Worm (Caenorhabditis elegans) whole organism, midembryonic: ENCODE data around the gene srz-37.

ENCODE experiments used
- T22C8.4 ChIP-seq: fragments of 200-800 bp; sonication (Bioruptor generic); IDR thresholded peaks from 2 replicates; pipeline ENCODE4 v1.3.6; 2022; ENCODE audit warnings: missing genetic modification characterization, missing compliant biosample characterization
- cog-1 ChIP-seq: sonication (generic microtip); optimal IDR thresholded peaks from 2 replicates; lab custom pipeline; 2016; ENCODE audit warnings: missing genetic modification characterization, missing compliant biosample characterization
- flt-1 ChIP-seq: fragments of 200-800 bp; sonication (Bioruptor generic); IDR thresholded peaks from 2 replicates; pipeline ENCODE4 v1.3.6; 2022; ENCODE audit warnings: missing genetic modification characterization, missing compliant biosample characterization
- klf-2 ChIP-seq: fragments of 200-800 bp; sonication (Bioruptor generic); conservative IDR thresholded peaks from 2 replicates; pipeline ENCODE4 v1.3.6; 2022; ENCODE audit warnings: missing genetic modification reagents, missing genetic modification characterization, missing compliant biosample characterization
- med-1 ChIP-seq: sonication (generic microtip); optimal IDR thresholded peaks from 2 replicates; lab custom pipeline; 2017; ENCODE audit warnings: missing genetic modification characterization, mild to moderate bottlenecking, missing compliant biosample characterization, antibody characterized with exemption, missing genetic modification reagents; ENCODE audit not compliant: insufficient read depth
- ref-1 ChIP-seq: fragments of 200-800 bp; sonication (Bioruptor generic); conservative IDR thresholded peaks from 2 replicates; pipeline ENCODE4 v1.3.6; 2022; ENCODE audit warnings: missing genetic modification reagents, missing genetic modification characterization, missing compliant biosample characterization
- tab-1 ChIP-seq: fragments of 200-800 bp; sonication (Bioruptor generic); IDR thresholded peaks from 2 replicates; pipeline ENCODE4 v1.3.6; 2022; ENCODE audit warnings: missing genetic modification characterization, missing compliant biosample characterization
- ztf-23 ChIP-seq: fragments of 200-800 bp; sonication (Bioruptor generic); IDR thresholded peaks from 2 replicates; pipeline ENCODE4 v1.3.6; 2022; ENCODE audit warnings: missing genetic modification reagents, missing genetic modification characterization, missing compliant biosample characterization
- ztf-29 ChIP-seq: fragments of 200-800 bp; sonication (Bioruptor generic); IDR thresholded peaks from 2 replicates; pipeline ENCODE4 v1.3.6; 2022; ENCODE audit warnings: missing genetic modification reagents, missing genetic modification characterization, missing compliant biosample characterization

The srz-37 gene

ce11 chrIV:3496358-3496757 is 14.7 kb upstream of the srz-37 start, which contains the start of gene C09G12.17:
TSS of gene C09G12.17 (minus strand) at chrIV:3496458.
- TF ChIP-seq ref-1 (GFP tag; lab: Robert Waterston, UW), result no peak
- TF ChIP-seq med-1 (GFP tag; lab: Kevin White, UChicago), result no peak
- TF ChIP-seq ztf-29 (GFP tag; lab: Robert Waterston, UW), result no peak
- TF ChIP-seq klf-2, result no peak
- TF ChIP-seq tab-1 (GFP tag; lab: Robert Waterston, UW), result no peak
- TF ChIP-seq ztf-23 (GFP tag; lab: Robert Waterston, UW), result no peak
- no peak for TF ChIP-seq cog-1 (tag; lab: Kevin White, UChicago)
- no peak for TF ChIP-seq flt-1 (GFP tag; lab: Robert Waterston, UW)
- TF ChIP-seq T22C8.4 (GFP tag; lab: Robert Waterston, UW), result no peak

ce11 chrIV:3493310-3493709 is 11.7 kb upstream of the srz-37 start, which contains the start of gene srz-79:
TSS of gene srz-79 (plus strand) at chrIV:3493610.
- TF ChIP-seq ztf-29 (GFP tag; lab: Robert Waterston, UW) (no peak), tab-1 (GFP tag; lab: Robert Waterston, UW) (no peak), ref-1 (GFP tag; lab: Robert Waterston, UW) (no peak), ztf-23 (GFP tag; lab: Robert Waterston, UW) (no peak), klf-2 (no peak)

- TF ChIP-seq klf-2 (no peak), cog-1 (tag; lab: Kevin White, UChicago) (no peak), flt-1 (GFP tag; lab: Robert Waterston, UW) (no peak), med-1 (GFP tag; lab: Kevin White, UChicago) (no peak), ztf-23 (GFP tag; lab: Robert Waterston, UW) (no peak), ztf-29 (GFP tag; lab: Robert Waterston, UW) (no peak), ref-1 (GFP tag; lab: Robert Waterston, UW) (no peak), tab-1 (GFP tag; lab: Robert Waterston, UW) (no peak), T22C8.4 (GFP tag; lab: Robert Waterston, UW) (no peak)
Observed at ce11 chrIV:3491477-3491876, 9.8 kb upstream of the srz-37 start, which contains the start of gene srz-78. TSS of gene srz-78 (plus strand) at chrIV:3491777.

DNA sequence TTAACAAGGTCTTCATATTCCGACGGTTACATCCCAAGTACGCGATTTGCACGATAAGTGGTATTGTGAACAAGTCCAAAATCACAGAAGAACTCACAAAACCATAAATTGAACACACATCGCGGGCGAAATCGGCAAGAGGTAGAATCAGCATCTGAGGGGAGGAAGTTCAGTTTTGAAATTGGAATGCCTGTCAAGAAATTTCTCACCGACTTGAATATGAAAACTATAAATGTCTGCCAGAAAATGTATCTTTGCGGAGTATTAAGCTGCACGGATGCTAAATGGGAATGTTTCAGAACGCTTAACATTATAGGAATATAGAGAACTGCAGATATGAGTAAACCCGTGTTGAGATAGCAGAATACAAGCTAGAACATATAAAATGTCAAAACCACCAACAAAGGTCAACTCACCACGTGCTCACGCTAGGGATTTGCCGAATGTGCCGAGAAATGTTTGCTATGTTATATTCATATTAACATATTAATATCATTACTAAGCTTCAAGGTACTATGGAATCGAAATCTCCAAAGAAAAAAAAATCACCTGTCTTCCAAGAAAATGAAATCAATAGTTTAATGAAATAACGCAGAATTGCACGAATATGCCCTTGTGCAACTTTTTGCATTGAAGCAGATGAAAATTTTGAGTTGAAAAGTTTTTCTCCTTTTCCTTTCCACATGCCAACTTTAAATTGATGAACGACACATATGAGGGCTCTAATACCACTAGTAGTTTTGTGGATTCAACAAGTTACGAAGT is 717 bp upstream of the srz-37 start, which contains the start of gene srz-82:
srz-82 (plus strand) TSS at position 701 of the 765 bp plus-strand sequence.
- TF ChIP-seq ztf-23 (GFP tag; lab: Robert Waterston, UW), result 0 out of 2 replicates have a peak, but pooled peaks have one; percentile 24
- no peak for TF ChIP-seq ref-1 (GFP tag; lab: Robert Waterston, UW)

- TF ChIP-seq ztf-29 (GFP tag; lab: Robert Waterston, UW) (no peak), ztf-23 (GFP tag; lab: Robert Waterston, UW) (no peak), T22C8.4 (GFP tag; lab: Robert Waterston, UW) (no peak), ref-1 (GFP tag; lab: Robert Waterston, UW) (no peak), flt-1 (GFP tag; lab: Robert Waterston, UW) (no peak), cog-1 (tag; lab: Kevin White, UChicago) (no peak), tab-1 (GFP tag; lab: Robert Waterston, UW) (no peak), med-1 (GFP tag; lab: Kevin White, UChicago) (no peak), klf-2 (no peak)
Observed at ce11 chrIV:3478911-3479385, 2.7 kb downstream of the srz-37 start, which contains the start of the genes srz-70 and C09G12.5. TSS of gene srz-70 (minus strand) at chrIV:3479011. TSS of gene C09G12.5 (plus strand) at chrIV:3479335.

DNA sequence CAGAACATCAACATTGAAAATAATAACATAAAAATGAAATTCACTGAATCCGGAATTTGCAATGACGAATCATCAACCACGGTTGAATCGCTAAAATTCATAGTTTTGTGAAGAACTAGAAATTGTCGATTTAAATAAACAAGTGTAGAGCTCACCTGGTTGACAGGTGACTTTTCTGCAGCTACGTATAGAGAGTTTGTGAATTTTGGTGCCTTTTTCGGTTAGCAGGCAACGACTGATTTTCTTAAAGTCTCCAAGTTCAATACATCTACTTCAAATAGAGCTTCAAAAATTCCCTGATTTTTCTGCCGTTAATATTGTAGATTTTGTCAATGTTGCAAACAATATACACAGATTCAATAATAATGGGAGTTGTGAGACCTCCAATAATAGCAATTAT is 4.5 kb downstream of the srz-37 start, which contains the start of gene srz-69:
srz-69 (minus strand) TSS at position 101 of the 400 bp plus-strand sequence.
- no peak for TF ChIP-seq ztf-29 (GFP tag; lab: Robert Waterston, UW)
- TF ChIP-seq T22C8.4 (GFP tag; lab: Robert Waterston, UW), result no peak
- no peak for TF ChIP-seq klf-2
- TF ChIP-seq tab-1 (GFP tag; lab: Robert Waterston, UW), result no peak
- TF ChIP-seq flt-1 (GFP tag; lab: Robert Waterston, UW), result no peak
- no peak for TF ChIP-seq med-1 (GFP tag; lab: Kevin White, UChicago)
- TF ChIP-seq ztf-23 (GFP tag; lab: Robert Waterston, UW), result no peak
- no peak for TF ChIP-seq cog-1 (tag; lab: Kevin White, UChicago)
- TF ChIP-seq ref-1 (GFP tag; lab: Robert Waterston, UW), result no peak

DNA sequence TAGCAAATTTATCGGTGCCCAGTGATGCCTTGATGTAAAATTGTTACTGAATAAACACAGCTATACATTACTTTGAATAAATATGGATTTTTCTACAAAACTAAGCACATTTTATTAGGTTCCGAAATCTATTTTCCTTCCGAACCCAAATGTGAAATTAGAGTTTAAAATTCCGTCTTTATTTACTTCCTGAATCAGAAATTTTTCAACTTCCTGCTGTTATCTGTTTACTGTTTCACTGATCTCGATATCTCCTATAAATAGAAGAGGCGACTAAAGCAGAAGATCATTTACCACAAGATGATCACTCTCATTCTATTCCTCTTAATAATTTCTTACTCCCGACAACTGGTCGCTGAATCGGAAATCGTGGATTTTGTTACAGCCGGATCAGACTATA is 11.9 kb downstream of the srz-37 start, which contains the start of gene F58E2.2:
F58E2.2 (plus strand) TSS at position 301 of the 400 bp plus-strand sequence.
- TF ChIP-seq klf-2, result no peak
- no peak for TF ChIP-seq cog-1 (tag; lab: Kevin White, UChicago)
- no peak for TF ChIP-seq ref-1 (GFP tag; lab: Robert Waterston, UW)
- TF ChIP-seq tab-1 (GFP tag; lab: Robert Waterston, UW), result no peak
- no peak for TF ChIP-seq ztf-29 (GFP tag; lab: Robert Waterston, UW)
- no peak for TF ChIP-seq flt-1 (GFP tag; lab: Robert Waterston, UW)
- no peak for TF ChIP-seq ztf-23 (GFP tag; lab: Robert Waterston, UW)
- no peak for TF ChIP-seq med-1 (GFP tag; lab: Kevin White, UChicago)
- no peak for TF ChIP-seq T22C8.4 (GFP tag; lab: Robert Waterston, UW)

DNA sequence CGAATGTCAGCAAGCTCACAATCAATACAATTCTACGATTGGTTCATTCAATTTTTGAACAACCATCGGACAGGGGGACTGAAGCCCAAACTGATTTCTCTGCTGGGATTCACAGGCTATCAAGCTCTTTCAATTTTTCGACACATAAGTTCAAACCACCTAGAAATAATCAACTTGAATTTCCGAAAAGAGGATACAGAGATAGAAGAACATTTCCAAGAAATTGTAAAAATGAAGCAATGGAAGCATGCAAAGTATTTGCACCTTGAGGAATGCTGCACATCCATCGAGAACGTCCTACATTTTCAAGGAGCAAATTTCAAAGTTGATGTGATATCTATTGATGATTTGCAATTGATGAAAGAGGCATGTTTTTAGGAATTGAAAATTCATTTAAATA is 13.9 kb downstream of the srz-37 start:
- no peak for TF ChIP-seq T22C8.4 (GFP tag; lab: Robert Waterston, UW)
- no peak for TF ChIP-seq ztf-29 (GFP tag; lab: Robert Waterston, UW)
- TF ChIP-seq klf-2, result no peak
- TF ChIP-seq ref-1 (GFP tag; lab: Robert Waterston, UW), result no peak
- TF ChIP-seq flt-1 (GFP tag; lab: Robert Waterston, UW), result no peak
- no peak for TF ChIP-seq cog-1 (tag; lab: Kevin White, UChicago)
- no peak for TF ChIP-seq med-1 (GFP tag; lab: Kevin White, UChicago)

DNA sequence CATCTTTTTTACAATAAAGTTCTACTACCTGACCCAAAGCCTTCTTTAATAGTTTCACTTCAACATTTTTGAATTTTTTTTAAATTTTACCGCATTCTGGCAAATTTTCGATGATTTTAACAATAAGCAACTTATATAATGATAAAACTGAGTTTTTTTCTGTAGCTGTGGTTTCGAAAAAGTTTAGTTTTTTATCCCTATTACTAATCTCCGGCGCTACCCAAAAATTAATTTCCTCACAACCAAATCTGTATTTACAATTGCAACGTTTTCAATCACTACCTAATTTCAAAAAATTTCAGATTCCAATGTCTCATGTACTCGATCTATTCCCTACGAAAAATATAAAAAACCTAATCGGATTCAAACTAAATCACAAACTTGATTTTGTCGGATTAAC is 14.5 kb downstream of the srz-37 start, which contains the start of gene F58E2.3:
F58E2.3 (plus strand) TSS at position 301 of the 400 bp plus-strand sequence.
- TF ChIP-seq ztf-29 (GFP tag; lab: Robert Waterston, UW), result no peak
- no peak for TF ChIP-seq klf-2
- TF ChIP-seq flt-1 (GFP tag; lab: Robert Waterston, UW), result no peak
- no peak for TF ChIP-seq cog-1 (tag; lab: Kevin White, UChicago)
- no peak for TF ChIP-seq med-1 (GFP tag; lab: Kevin White, UChicago)
- TF ChIP-seq T22C8.4 (GFP tag; lab: Robert Waterston, UW), result no peak
- no peak for TF ChIP-seq ztf-23 (GFP tag; lab: Robert Waterston, UW)
- TF ChIP-seq tab-1 (GFP tag; lab: Robert Waterston, UW), result no peak
- no peak for TF ChIP-seq ref-1 (GFP tag; lab: Robert Waterston, UW)
